Fruit fly (Drosophila melanogaster) whole organism, embryonic: ENCODE results near the gene Hacd1.

Experiments
- Awh ChIP-seq: fragments of 200-800 bp; sonication (Bioruptor generic); IDR thresholded peaks from 2 replicates; pipeline ENCODE4, ENCODE4 v1.3.6; 2022; ENCODE audit warnings: missing biosample characterization, missing genetic modification characterization
- Blimp-1 ChIP-seq: fragments of 200-800 bp; sonication (Bioruptor generic); optimal IDR thresholded peaks from 3 replicates; lab custom pipeline; 2018; ENCODE audit warnings: missing biosample characterization, missing genetic modification characterization, mild to moderate bottlenecking, moderate library complexity, missing genetic modification reagents
- CG12219 ChIP-seq: fragments of 200-800 bp; sonication (Bioruptor generic); optimal IDR thresholded peaks from 3 replicates; lab custom pipeline; 2018; ENCODE audit warnings: missing biosample characterization, mild to moderate bottlenecking, missing genetic modification characterization
- CG12659 ChIP-seq: fragments of 200-800 bp; sonication (Bioruptor generic); optimal IDR thresholded peaks from 3 replicates; lab custom pipeline; 2017; ENCODE audit warnings: mild to moderate bottlenecking, missing biosample characterization, missing genetic modification reagents, missing genetic modification characterization
- CG13296 ChIP-seq: fragments of 200-800 bp; sonication (Bioruptor generic); optimal IDR thresholded peaks from 3 replicates; lab custom pipeline; 2018; ENCODE audit warnings: missing biosample characterization, mild to moderate bottlenecking, missing genetic modification characterization
- CG13424 ChIP-seq: fragments of 200-800 bp; sonication (Bioruptor generic); optimal IDR thresholded peaks from 2 replicates; lab custom pipeline; 2019; ENCODE audit warnings: missing biosample characterization, mild to moderate bottlenecking, missing genetic modification characterization, moderate library complexity
- CG13624 ChIP-seq: fragments of 200-800 bp; sonication (Bioruptor generic); optimal IDR thresholded peaks from 2 replicates; lab custom pipeline; 2016; ENCODE audit warnings: missing biosample characterization, missing genetic modification characterization
- CG14441 ChIP-seq: fragments of 200-800 bp; sonication (Bioruptor generic); IDR thresholded peaks from 2 replicates; pipeline ENCODE4 v1.3.6; 2022; ENCODE audit warnings: missing biosample characterization, missing genetic modification characterization
- CG14667 ChIP-seq: fragments of 200-800 bp; sonication (Bioruptor generic); IDR thresholded peaks from 2 replicates; pipeline ENCODE4 v1.3.6; 2022; ENCODE audit warnings: missing biosample characterization, missing genetic modification characterization
- CG14860 ChIP-seq: fragments of 200-800 bp; sonication (Bioruptor generic); IDR thresholded peaks from 3 replicates; pipeline ENCODE4 v1.3.6; 2022; ENCODE audit warnings: missing biosample characterization, missing genetic modification characterization; ENCODE audit not compliant: partially characterized antibody
- CG17361 ChIP-seq: fragments of 200-800 bp; sonication (Bioruptor generic); IDR thresholded peaks from 3 replicates; pipeline ENCODE4 v1.3.6; 2022; ENCODE audit warnings: missing biosample characterization, missing genetic modification characterization
- CG17612 ChIP-seq: fragments of 200-800 bp; sonication (Bioruptor generic); IDR thresholded peaks from 2 replicates; pipeline ENCODE4 v1.3.6; 2022; ENCODE audit warnings: missing biosample characterization, missing genetic modification characterization
- CG2202 ChIP-seq: fragments of 200-800 bp; sonication (Bioruptor generic); optimal IDR thresholded peaks from 2 replicates; lab custom pipeline; 2018; ENCODE audit warnings: missing biosample characterization, mild to moderate bottlenecking, missing genetic modification characterization
- CG2678 ChIP-seq: fragments of 200-800 bp; sonication (Bioruptor generic); optimal IDR thresholded peaks from 3 replicates; lab custom pipeline; 2019; ENCODE audit warnings: missing biosample characterization, mild to moderate bottlenecking, missing genetic modification characterization, moderate library complexity
- CG2889 ChIP-seq: fragments of 200-800 bp; sonication (Bioruptor generic); IDR thresholded peaks from 3 replicates; pipeline ENCODE4 v1.3.6; 2022; ENCODE audit warnings: missing biosample characterization, missing genetic modification characterization
- CG6272 ChIP-seq: fragments of 200-800 bp; sonication (Bioruptor generic); IDR thresholded peaks from 2 replicates; pipeline ENCODE4 v1.3.6; 2022; ENCODE audit warnings: missing biosample characterization, missing genetic modification characterization
- CG7963 ChIP-seq: fragments of 200-800 bp; sonication (Bioruptor generic); IDR thresholded peaks from 3 replicates; pipeline ENCODE4 v1.3.6; 2022; ENCODE audit warnings: missing biosample characterization, missing genetic modification characterization; ENCODE audit not compliant: partially characterized antibody
- CG9797 ChIP-seq: fragments of 200-800 bp; sonication (Bioruptor generic); optimal IDR thresholded peaks from 3 replicates; lab custom pipeline; 2018; ENCODE audit warnings: missing biosample characterization, mild to moderate bottlenecking, missing genetic modification characterization
- Dip2 ChIP-seq: fragments of 200-800 bp; sonication (Bioruptor generic); IDR thresholded peaks from 2 replicates; pipeline ENCODE4 v1.3.6; 2022; ENCODE audit warnings: missing biosample characterization, missing genetic modification characterization
- ERR ChIP-seq: fragments of 200-800 bp; sonication (Bioruptor generic); optimal IDR thresholded peaks from 2 replicates; lab custom pipeline; 2016; ENCODE audit warnings: missing biosample characterization, missing genetic modification characterization
- HLH3B ChIP-seq: fragments of 200-800 bp; sonication (Bioruptor generic); IDR thresholded peaks from 2 replicates; pipeline ENCODE4 v1.3.6; 2022; ENCODE audit warnings: missing biosample characterization, missing genetic modification characterization
- Kr ChIP-seq: fragments of 200-800 bp; sonication (Bioruptor generic); optimal IDR thresholded peaks from 2 replicates; lab custom pipeline; 2017; ENCODE audit warnings: missing biosample characterization, mild to moderate bottlenecking, missing genetic modification characterization
- NC2α ChIP-seq: fragments of 200-800 bp; sonication (Bioruptor generic); optimal IDR thresholded peaks from 2 replicates; lab custom pipeline; 2016; ENCODE audit warnings: missing biosample characterization, missing genetic modification characterization
- NfI ChIP-seq: fragments of 200-800 bp; sonication (Bioruptor generic); optimal IDR thresholded peaks from 3 replicates; lab custom pipeline; 2018; ENCODE audit warnings: missing biosample characterization, mild to moderate bottlenecking, missing genetic modification characterization, moderate library complexity
- Oli ChIP-seq: fragments of 200-800 bp; sonication (Bioruptor generic); optimal IDR thresholded peaks from 2 replicates; lab custom pipeline; 2018; ENCODE audit warnings: missing biosample characterization, mild to moderate bottlenecking, missing genetic modification characterization, moderate library complexity
- Poxn ChIP-seq: fragments of 200-800 bp; sonication (Bioruptor generic); IDR thresholded peaks from 2 replicates; pipeline ENCODE4 v1.3.6; 2022; ENCODE audit warnings: missing biosample characterization, missing genetic modification characterization
- Sin3A ChIP-seq: fragments of >200 bp; optimal IDR thresholded peaks from 2 replicates; lab custom pipeline; 2018
- Trl ChIP-seq, 3 experiments: fragments of >200 bp in 2 of 3; fragments of 200-800 bp in 1 of 3; sonication (Bioruptor generic) in 1 of 3; optimal IDR thresholded peaks; 2 replicates in 1 of 3; 3 replicates in 2 of 3; lab custom pipeline; 2016 to 2017; ENCODE audit warnings: missing biosample characterization in 1 of 3, missing genetic modification characterization in 1 of 3
- YL-1 ChIP-seq: fragments of 200-800 bp; sonication (Bioruptor generic); optimal IDR thresholded peaks from 3 replicates; lab custom pipeline; 2017; ENCODE audit warnings: missing biosample characterization, mild to moderate bottlenecking, missing genetic modification characterization
- bowl ChIP-seq: fragments of 200-800 bp; sonication (Bioruptor generic); IDR thresholded peaks from 2 replicates; pipeline ENCODE4 v1.3.6; 2022; ENCODE audit warnings: missing biosample characterization, missing genetic modification characterization
- cato ChIP-seq: fragments of 200-800 bp; sonication (Bioruptor generic); optimal IDR thresholded peaks from 2 replicates; lab custom pipeline; 2016; ENCODE audit warnings: missing biosample characterization, missing genetic modification characterization, borderline replicate concordance
- ci ChIP-seq: fragments of 200-800 bp; sonication (Bioruptor generic); IDR thresholded peaks from 3 replicates; pipeline ENCODE4 v1.3.6; 2022; ENCODE audit warnings: missing biosample characterization, missing genetic modification characterization
- croc ChIP-seq: fragments of 200-800 bp; sonication (Bioruptor generic); conservative IDR thresholded peaks from 3 replicates; pipeline ENCODE4 v1.3.6; 2022; ENCODE audit warnings: missing biosample characterization, missing genetic modification characterization
- crol ChIP-seq: fragments of 200-800 bp; sonication (Bioruptor generic); IDR thresholded peaks from 2 replicates; pipeline ENCODE4 v1.3.6; 2022; ENCODE audit warnings: missing biosample characterization, missing genetic modification characterization
- da ChIP-seq: fragments of 200-800 bp; sonication (Bioruptor generic); optimal IDR thresholded peaks from 2 replicates; lab custom pipeline; 2016; ENCODE audit warnings: missing biosample characterization, missing genetic modification characterization
- esg ChIP-seq: fragments of 200-800 bp; sonication (Bioruptor generic); conservative IDR thresholded peaks from 2 replicates; pipeline ENCODE4 v1.3.6; 2022; ENCODE audit warnings: missing biosample characterization, missing genetic modification characterization
- gce ChIP-seq: fragments of 200-800 bp; sonication (Bioruptor generic); IDR thresholded peaks from 3 replicates; pipeline ENCODE4 v1.3.6; 2022; ENCODE audit warnings: missing biosample characterization, missing genetic modification characterization
- gem ChIP-seq: fragments of 200-800 bp; sonication (Bioruptor generic); optimal IDR thresholded peaks from 2 replicates; lab custom pipeline; 2019; ENCODE audit warnings: missing biosample characterization, mild to moderate bottlenecking, missing genetic modification characterization, moderate library complexity
- gsb ChIP-seq: fragments of 200-800 bp; sonication (Bioruptor generic); IDR thresholded peaks from 2 replicates; pipeline ENCODE4 v1.3.6; 2022; ENCODE audit warnings: missing biosample characterization, missing genetic modification characterization
- knrl ChIP-seq: fragments of 200-800 bp; sonication (Bioruptor generic); IDR thresholded peaks from 3 replicates; pipeline ENCODE4 v1.3.6; 2022; ENCODE audit warnings: missing biosample characterization, missing genetic modification characterization; ENCODE audit not compliant: partially characterized antibody
- lov ChIP-seq, 2 experiments: fragments of 200-800 bp in 1 of 2; fragments of >200 bp in 1 of 2; sonication (Bioruptor generic) in 1 of 2; IDR thresholded peaks in 1 of 2; optimal IDR thresholded peaks in 1 of 2; 2 replicates in 1 of 2; 3 replicates in 1 of 2; pipeline versions ENCODE4 v1.3.6 to Lab custom; 2017 to 2022; ENCODE audit warnings: missing biosample characterization in 1 of 2, missing genetic modification characterization in 1 of 2
- oc ChIP-seq: fragments of 200-800 bp; sonication (Bioruptor generic); optimal IDR thresholded peaks from 2 replicates; lab custom pipeline; 2018; ENCODE audit warnings: missing biosample characterization, mild to moderate bottlenecking, missing genetic modification characterization, moderate library complexity
- sim ChIP-seq: fragments of 200-800 bp; sonication (Bioruptor generic); IDR thresholded peaks from 2 replicates; pipeline ENCODE4 v1.3.6; 2022; ENCODE audit warnings: missing biosample characterization, missing genetic modification characterization
- tap ChIP-seq: fragments of 200-800 bp; optimal IDR thresholded peaks from 3 replicates; lab custom pipeline; 2019; ENCODE audit warnings: missing biosample characterization, mild to moderate bottlenecking, missing genetic modification characterization, moderate library complexity
- trem ChIP-seq: fragments of 200-800 bp; optimal IDR thresholded peaks from 3 replicates; lab custom pipeline; 2019; ENCODE audit warnings: missing biosample characterization, mild to moderate bottlenecking, missing genetic modification characterization, moderate library complexity
- tup ChIP-seq: fragments of 200-800 bp; sonication (Bioruptor generic); optimal IDR thresholded peaks from 2 replicates; lab custom pipeline; 2016; ENCODE audit warnings: missing biosample characterization, mild to moderate bottlenecking, missing genetic modification characterization, moderate library complexity
- unc-4 ChIP-seq: fragments of 200-800 bp; sonication (Bioruptor generic); IDR thresholded peaks from 2 replicates; pipeline ENCODE4 v1.3.6; 2022; ENCODE audit warnings: missing biosample characterization, missing genetic modification characterization; ENCODE audit not compliant: partially characterized antibody
- zen ChIP-seq: fragments of 200-800 bp; sonication (Bioruptor generic); optimal IDR thresholded peaks from 3 replicates; lab custom pipeline; 2018; ENCODE audit warnings: missing biosample characterization, mild to moderate bottlenecking, missing genetic modification characterization, moderate library complexity
- zen2 ChIP-seq: fragments of 200-800 bp; sonication (Bioruptor generic); IDR thresholded peaks from 3 replicates; pipeline ENCODE4 v1.3.6; 2022; ENCODE audit warnings: missing biosample characterization, missing genetic modification characterization; ENCODE audit not compliant: partially characterized antibody
- zfh1 ChIP-seq: fragments of 200-800 bp; sonication (Bioruptor generic); IDR thresholded peaks from 3 replicates; pipeline ENCODE4 v1.3.6; 2022; ENCODE audit warnings: missing biosample characterization, missing genetic modification characterization

Gene Hacd1

DNA sequence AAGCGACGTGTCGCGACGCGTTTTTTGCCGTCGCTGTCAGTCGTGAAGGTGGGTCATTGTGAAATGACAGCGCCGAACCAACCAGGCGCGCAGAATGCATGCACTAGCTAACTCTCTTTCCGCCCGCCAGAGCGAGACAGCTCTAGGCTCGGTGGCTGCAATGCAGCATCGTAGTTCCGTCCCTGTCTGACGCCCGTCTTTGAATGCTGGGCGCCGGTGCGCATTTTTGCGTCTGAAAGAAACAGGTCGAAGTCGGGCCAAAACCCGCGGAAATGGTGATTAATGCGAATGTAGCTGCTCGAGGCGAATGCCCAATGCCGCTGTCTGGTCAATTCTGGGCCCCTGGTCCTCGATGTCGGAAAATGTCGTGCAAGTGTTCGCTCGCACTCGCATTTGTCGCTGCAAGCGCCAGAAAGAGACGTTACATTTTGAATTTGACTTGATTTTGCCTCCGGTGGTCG, 5.3 kb upstream of the Hacd1 start (continued):
- TF ChIP-seq crol (GFP tag; lab: Robert Waterston, UW) (no peak), unc-4 (no peak), Oli (tag; lab: Kevin White, UChicago) (peak; percentile 35), trem (peak; percentile 37), Poxn (no peak), CG13624 (GFP tag; lab: Kevin White, UChicago) (peak; percentile 74), CG2202 (tag; lab: Kevin White, UChicago) (no peak), CG9797 (GFP tag; lab: Kevin White, UChicago) (peak; percentile 17), NfI (GFP tag; lab: Kevin White, UChicago) (peak; percentile 75), tap (tag; lab: Kevin White, UChicago) (peak; percentile 57), gem (tag; lab: Kevin White, UChicago) (no peak), Blimp-1 (GFP tag; lab: Kevin White, UChicago) (peak; percentile 45), cato (GFP tag; lab: Kevin White, UChicago) (no peak), CG12659 (peak; percentile 87), Awh (no peak), NC2α (GFP tag; lab: Kevin White, UChicago) (peak; percentile 33), YL-1 (no peak), CG14860 (GFP tag; lab: Robert Waterston, UW) (no peak), gce (GFP tag; lab: Robert Waterston, UW) (no peak), CG2889 (GFP tag; lab: Robert Waterston, UW) (no peak), CG14667 (GFP tag; lab: Robert Waterston, UW) (no peak), CG6272 (GFP tag; lab: Robert Waterston, UW) (peak; percentile 57; the same call in 1 of the 2 replicates), zfh1 (GFP tag; lab: Robert Waterston, UW) (no peak), CG13296 (GFP tag; lab: Kevin White, UChicago) (peak; percentile 60), ci (no peak), croc (GFP tag; lab: Robert Waterston, UW) (no peak; the same call in 2 of the 3 replicates), CG17361 (GFP tag; lab: Robert Waterston, UW) (no peak), CG13424 (tag; lab: Kevin White, UChicago) (peak; percentile 19), oc (tag; lab: Kevin White, UChicago) (peak; percentile 90), esg (no peak), CG17612 (GFP tag; lab: Robert Waterston, UW) (no peak), HLH3B (GFP tag; lab: Robert Waterston, UW) (no peak), CG7963 (GFP tag; lab: Robert Waterston, UW) (no peak), lov (optimal IDR thresholded peaks at IDR 0.05; lab: Kevin White, UChicago) (no peak), lov (GFP tag; IDR thresholded peaks at IDR 0.05; lab: Robert Waterston, UW) (no peak), knrl (no peak), zen2 (GFP tag; lab: Robert Waterston, UW) (no peak), Dip2 (GFP tag; lab: Robert Waterston, UW) (no peak), tup (no peak), Kr (peak; percentile 90), da (GFP tag; lab: Kevin White, UChicago) (no peak), CG14441 (GFP tag; lab: Robert Waterston, UW) (no peak), bowl (no peak), sim (GFP tag; lab: Robert Waterston, UW) (no peak), CG12219 (GFP tag; lab: Kevin White, UChicago) (peak; percentile 85), CG2678 (tag; lab: Kevin White, UChicago) (peak; percentile 41), gsb (GFP tag; lab: Robert Waterston, UW) (no peak), Sin3A (no peak), zen (tag; lab: Kevin White, UChicago) (peak; percentile 88), Trl (optimal IDR thresholded peaks at IDR 0.05; lab: Kevin White, UChicago) (no peak), Trl (GFP tag; optimal IDR thresholded peaks at IDR 0.05; lab: Kevin White, UChicago) (no peak), ERR (peak; percentile 66)
